Worm (Caenorhabditis elegans) whole organism, late embryonic: Measurements from ENCODE around the gene F29G6.1.

ENCODE experiments used
- ceh-9 ChIP-seq: sonication (generic microtip); optimal IDR thresholded peaks from 2 replicates; lab custom pipeline; 2016; ENCODE audit warnings: mild to moderate bottlenecking, missing genetic modification characterization, inconsistent platforms, missing compliant biosample characterization
- elt-2 ChIP-seq: sonication (generic microtip); optimal IDR thresholded peaks from 2 replicates; lab custom pipeline; 2016; ENCODE audit warnings: missing genetic modification reagents, missing genetic modification characterization, missing compliant biosample characterization
- fkh-6 ChIP-seq: sonication (generic microtip); optimal IDR thresholded peaks from 2 replicates; lab custom pipeline; 2016; ENCODE audit warnings: missing genetic modification characterization, missing compliant biosample characterization
- hlh-6 ChIP-seq: sonication (generic microtip); optimal IDR thresholded peaks from 2 replicates; lab custom pipeline; 2016; ENCODE audit warnings: missing genotype, missing genetic modification characterization, missing compliant biosample characterization
- sox-2 ChIP-seq: fragments of 200-800 bp; sonication (Bioruptor generic); IDR thresholded peaks from 2 replicates; pipeline ENCODE4 v1.3.6; 2022; ENCODE audit warnings: missing genetic modification reagents, missing genetic modification characterization, missing compliant biosample characterization

DNA sequence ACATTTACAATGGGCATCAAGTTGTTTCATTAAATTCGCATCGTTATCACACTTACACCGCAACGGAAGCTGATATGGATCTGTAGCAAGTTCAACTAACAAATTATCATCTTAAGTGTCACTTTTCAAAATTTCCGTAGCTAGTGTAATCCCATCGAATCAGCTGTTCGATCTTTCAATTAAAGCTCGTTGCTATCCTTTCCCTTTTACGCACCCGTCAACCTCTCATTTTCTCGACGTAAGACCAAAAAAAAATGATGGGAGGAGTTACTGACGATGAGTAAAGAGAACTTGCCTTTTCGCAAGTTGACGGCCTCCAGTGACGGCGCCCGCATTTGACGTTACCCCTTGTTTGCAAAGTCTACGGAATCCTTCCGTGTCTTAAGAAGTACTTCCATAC, at the start of gene F29G6.1:
- TF ChIP-seq hlh-6 (tag; lab: Kevin White, UChicago): no peak
- TF ChIP-seq sox-2: no peak
- TF ChIP-seq ceh-9 (tag; lab: Kevin White, UChicago): no peak
- no peak for TF ChIP-seq fkh-6
- TF ChIP-seq elt-2: no peak
